Fruit fly (Drosophila melanogaster) whole organism, embryonic: ENCODE results near the gene cav.

ENCODE experiments used
- CG10147 ChIP-seq: fragments of 200-800 bp; sonication (Bioruptor generic); optimal IDR thresholded peaks from 2 replicates; lab custom pipeline; 2019; ENCODE audit warnings: missing biosample characterization, mild to moderate bottlenecking, missing genetic modification characterization, moderate library complexity
- CG10267 ChIP-seq: fragments of 200-800 bp; sonication (Bioruptor generic); optimal IDR thresholded peaks from 2 replicates; lab custom pipeline; 2018; ENCODE audit warnings: missing biosample characterization, mild to moderate bottlenecking, missing genetic modification characterization, moderate library complexity
- CG10321 ChIP-seq: fragments of 200-800 bp; sonication (Bioruptor generic); IDR thresholded peaks from 2 replicates; pipeline ENCODE4 v1.3.6; 2022; ENCODE audit warnings: missing biosample characterization, missing genetic modification characterization
- CG12659 ChIP-seq: fragments of 200-800 bp; sonication (Bioruptor generic); optimal IDR thresholded peaks from 3 replicates; lab custom pipeline; 2017; ENCODE audit warnings: mild to moderate bottlenecking, missing biosample characterization, missing genetic modification reagents, missing genetic modification characterization
- CG13296 ChIP-seq: fragments of 200-800 bp; sonication (Bioruptor generic); optimal IDR thresholded peaks from 3 replicates; lab custom pipeline; 2018; ENCODE audit warnings: missing biosample characterization, mild to moderate bottlenecking, missing genetic modification characterization
- CG13775 ChIP-seq: fragments of 200-800 bp; sonication (Bioruptor generic); optimal IDR thresholded peaks from 3 replicates; lab custom pipeline; 2017; ENCODE audit warnings: missing biosample characterization, mild to moderate bottlenecking, missing genetic modification characterization
- CG14965 ChIP-seq: fragments of 200-800 bp; sonication (Bioruptor generic); optimal IDR thresholded peaks from 2 replicates; lab custom pipeline; 2016; ENCODE audit warnings: missing biosample characterization, missing genetic modification characterization, borderline replicate concordance
- CG15073 ChIP-seq: fragments of 200-800 bp; sonication (Bioruptor generic); optimal IDR thresholded peaks from 2 replicates; lab custom pipeline; 2016; ENCODE audit warnings: missing biosample characterization, missing genetic modification characterization
- CG16779 ChIP-seq: fragments of 200-800 bp; sonication (Bioruptor generic); IDR thresholded peaks from 2 replicates; pipeline ENCODE4 v1.3.6; 2022; ENCODE audit warnings: missing biosample characterization, missing genetic modification characterization
- CG16863 ChIP-seq: fragments of 200-800 bp; sonication (Bioruptor generic); optimal IDR thresholded peaks from 3 replicates; lab custom pipeline; 2016; ENCODE audit warnings: missing biosample characterization, missing genetic modification characterization
- CG17359 ChIP-seq: fragments of 200-800 bp; sonication (Bioruptor generic); optimal IDR thresholded peaks from 3 replicates; lab custom pipeline; 2018; ENCODE audit warnings: missing biosample characterization, mild to moderate bottlenecking, missing genetic modification characterization, moderate library complexity
- CG18599 ChIP-seq: fragments of 200-800 bp; sonication (Bioruptor generic); optimal IDR thresholded peaks from 3 replicates; lab custom pipeline; 2017; ENCODE audit warnings: missing biosample characterization, missing genetic modification characterization, mild to moderate bottlenecking, moderate library complexity, missing genetic modification reagents
- CG18764 ChIP-seq: fragments of 200-800 bp; sonication (Bioruptor generic); optimal IDR thresholded peaks from 3 replicates; lab custom pipeline; 2016; ENCODE audit warnings: missing biosample characterization, missing genetic modification characterization
- CG31388 ChIP-seq: fragments of 200-800 bp; sonication (Bioruptor generic); optimal IDR thresholded peaks from 2 replicates; lab custom pipeline; 2016; ENCODE audit warnings: missing biosample characterization, missing genetic modification characterization
- CG34376 ChIP-seq: fragments of 200-800 bp; sonication (Bioruptor generic); optimal IDR thresholded peaks from 2 replicates; lab custom pipeline; 2018; ENCODE audit warnings: missing biosample characterization, mild to moderate bottlenecking, missing genetic modification characterization
- CG42726 ChIP-seq: fragments of 200-800 bp; sonication (Bioruptor generic); IDR thresholded peaks from 2 replicates; pipeline ENCODE4 v1.3.6; 2022; ENCODE audit warnings: missing biosample characterization, missing genetic modification characterization; ENCODE audit not compliant: partially characterized antibody
- CG5953 ChIP-seq: fragments of 200-800 bp; sonication (Bioruptor generic); IDR thresholded peaks from 2 replicates; pipeline ENCODE4 v1.3.6; 2022; ENCODE audit warnings: missing biosample characterization, missing genetic modification characterization
- CG6765 ChIP-seq: fragments of 200-800 bp; sonication (Bioruptor generic); optimal IDR thresholded peaks from 3 replicates; lab custom pipeline; 2017; ENCODE audit warnings: missing biosample characterization, mild to moderate bottlenecking, missing genetic modification characterization
- CG7963 ChIP-seq: fragments of 200-800 bp; sonication (Bioruptor generic); IDR thresholded peaks from 3 replicates; pipeline ENCODE4 v1.3.6; 2022; ENCODE audit warnings: missing biosample characterization, missing genetic modification characterization; ENCODE audit not compliant: partially characterized antibody
- CG9609 ChIP-seq: fragments of 200-800 bp; sonication (Bioruptor generic); optimal IDR thresholded peaks from 3 replicates; lab custom pipeline; 2016; ENCODE audit warnings: missing biosample characterization, missing genetic modification characterization
- CG9932 ChIP-seq: fragments of 200-800 bp; sonication (Bioruptor generic); IDR thresholded peaks from 2 replicates; pipeline ENCODE4 v1.3.6; 2022; ENCODE audit warnings: missing biosample characterization, missing genetic modification characterization
- CHES-1-like ChIP-seq: fragments of 200-800 bp; sonication (Bioruptor generic); optimal IDR thresholded peaks from 2 replicates; lab custom pipeline; 2016; ENCODE audit warnings: missing biosample characterization, missing genetic modification characterization
- Dek ChIP-seq: fragments of 200-800 bp; sonication (Bioruptor generic); optimal IDR thresholded peaks from 3 replicates; lab custom pipeline; 2019; ENCODE audit warnings: missing biosample characterization, mild to moderate bottlenecking, missing genetic modification characterization, moderate library complexity
- Dip3 ChIP-seq: fragments of 200-800 bp; sonication (Bioruptor generic); optimal IDR thresholded peaks from 3 replicates; lab custom pipeline; 2016; ENCODE audit warnings: missing biosample characterization, missing genetic modification characterization
- Drgx ChIP-seq: fragments of 200-800 bp; sonication (Bioruptor generic); IDR thresholded peaks from 2 replicates; pipeline ENCODE4 v1.3.6; 2022; ENCODE audit warnings: missing biosample characterization, missing genetic modification characterization
- Elba2 ChIP-seq: fragments of 200-800 bp; sonication (Bioruptor generic); optimal IDR thresholded peaks from 3 replicates; lab custom pipeline; 2016; ENCODE audit warnings: missing biosample characterization, missing genetic modification characterization
- Kr ChIP-seq: fragments of 200-800 bp; sonication (Bioruptor generic); optimal IDR thresholded peaks from 2 replicates; lab custom pipeline; 2017; ENCODE audit warnings: missing biosample characterization, mild to moderate bottlenecking, missing genetic modification characterization
- Meics ChIP-seq: fragments of 200-800 bp; sonication (Bioruptor generic); optimal IDR thresholded peaks from 2 replicates; lab custom pipeline; 2017; ENCODE audit warnings: missing biosample characterization, mild to moderate bottlenecking, missing genetic modification characterization
- Nf-YC ChIP-seq: fragments of 200-800 bp; optimal IDR thresholded peaks from 3 replicates; lab custom pipeline; 2019; ENCODE audit warnings: missing biosample characterization, mild to moderate bottlenecking, missing genetic modification characterization, moderate library complexity
- Six4 ChIP-seq: fragments of 200-800 bp; sonication (Bioruptor generic); optimal IDR thresholded peaks from 2 replicates; lab custom pipeline; 2016; ENCODE audit warnings: missing biosample characterization, missing genetic modification characterization
- Usf ChIP-seq: fragments of 200-800 bp; sonication (Bioruptor generic); optimal IDR thresholded peaks from 2 replicates; lab custom pipeline; 2017; ENCODE audit warnings: missing genotype, missing biosample characterization, missing genetic modification characterization
- Xbp1 ChIP-seq: fragments of 200-800 bp; sonication (Bioruptor generic); optimal IDR thresholded peaks from 3 replicates; lab custom pipeline; 2016; ENCODE audit warnings: missing biosample characterization, mild to moderate bottlenecking, missing genetic modification characterization
- Xrp1 ChIP-seq: fragments of 200-800 bp; sonication (Bioruptor generic); IDR thresholded peaks from 2 replicates; pipeline ENCODE4 v1.3.6; 2022; ENCODE audit warnings: missing biosample characterization, missing genetic modification characterization
- al ChIP-seq: fragments of 200-800 bp; sonication (Bioruptor generic); IDR thresholded peaks from 2 replicates; pipeline ENCODE4 v1.3.6; 2022; ENCODE audit warnings: missing biosample characterization, missing genetic modification characterization
- ap ChIP-seq: fragments of 200-800 bp; sonication (Bioruptor generic); IDR thresholded peaks from 2 replicates; pipeline ENCODE4 v1.3.6; 2022; ENCODE audit warnings: missing biosample characterization, missing genetic modification characterization
- chn ChIP-seq: fragments of 200-800 bp; sonication (Bioruptor generic); optimal IDR thresholded peaks from 2 replicates; lab custom pipeline; 2016; ENCODE audit warnings: missing biosample characterization, missing genetic modification characterization
- crc ChIP-seq: fragments of 200-800 bp; sonication (Bioruptor generic); optimal IDR thresholded peaks from 2 replicates; lab custom pipeline; 2016; ENCODE audit warnings: missing biosample characterization, missing genetic modification characterization
- croc ChIP-seq: fragments of 200-800 bp; sonication (Bioruptor generic); conservative IDR thresholded peaks from 3 replicates; pipeline ENCODE4 v1.3.6; 2022; ENCODE audit warnings: missing biosample characterization, missing genetic modification characterization
- da ChIP-seq: fragments of 200-800 bp; sonication (Bioruptor generic); optimal IDR thresholded peaks from 2 replicates; lab custom pipeline; 2016; ENCODE audit warnings: missing biosample characterization, missing genetic modification characterization
- fd102C ChIP-seq: fragments of 200-800 bp; sonication (Bioruptor generic); optimal IDR thresholded peaks from 2 replicates; lab custom pipeline; 2018; ENCODE audit warnings: missing biosample characterization, mild to moderate bottlenecking, missing genetic modification characterization, moderate library complexity
- gsb-n ChIP-seq: fragments of 200-800 bp; sonication (Bioruptor generic); optimal IDR thresholded peaks from 3 replicates; lab custom pipeline; 2018; ENCODE audit warnings: missing biosample characterization, mild to moderate bottlenecking, missing genetic modification characterization
- hkb ChIP-seq, 2 experiments: fragments of 200-800 bp in 1 of 2; fragments of >200 bp in 1 of 2; sonication (Bioruptor generic) in 1 of 2; IDR thresholded peaks in 1 of 2; optimal IDR thresholded peaks in 1 of 2; 2 replicates each; pipeline versions ENCODE4 v1.3.6 to Lab custom; 2017 to 2022; ENCODE audit warnings: missing biosample characterization in 1 of 2, missing genetic modification characterization in 1 of 2
- klu ChIP-seq: fragments of 200-800 bp; sonication (Bioruptor generic); IDR thresholded peaks from 2 replicates; pipeline ENCODE4 v1.3.6; 2022; ENCODE audit warnings: missing biosample characterization, missing genetic modification characterization
- kni ChIP-seq: fragments of 200-800 bp; sonication (Bioruptor generic); optimal IDR thresholded peaks from 3 replicates; lab custom pipeline; 2017; ENCODE audit warnings: mild to moderate bottlenecking, missing biosample characterization, missing genetic modification reagents, missing genetic modification characterization
- lab ChIP-seq: fragments of 200-800 bp; sonication (Bioruptor generic); optimal IDR thresholded peaks from 3 replicates; lab custom pipeline; 2017; ENCODE audit warnings: missing biosample characterization, missing genetic modification characterization, mild to moderate bottlenecking, moderate library complexity, missing genetic modification reagents
- row ChIP-seq: fragments of 200-800 bp; sonication (Bioruptor generic); IDR thresholded peaks from 3 replicates; pipeline ENCODE4 v1.3.6; 2022; ENCODE audit warnings: missing biosample characterization, missing genetic modification characterization
- run ChIP-seq: fragments of 200-800 bp; sonication (Bioruptor generic); optimal IDR thresholded peaks from 3 replicates; lab custom pipeline; 2018; ENCODE audit warnings: missing biosample characterization, mild to moderate bottlenecking, missing genetic modification characterization
- sima ChIP-seq: fragments of 200-800 bp; sonication (Bioruptor generic); optimal IDR thresholded peaks from 2 replicates; lab custom pipeline; 2016; ENCODE audit warnings: missing biosample characterization, missing genetic modification characterization
- twi ChIP-seq: fragments of 200-800 bp; optimal IDR thresholded peaks from 2 replicates; lab custom pipeline; 2019; ENCODE audit warnings: missing biosample characterization, mild to moderate bottlenecking, missing genetic modification characterization, moderate library complexity
- wdn ChIP-seq: fragments of 200-800 bp; sonication (Bioruptor generic); IDR thresholded peaks from 2 replicates; pipeline ENCODE4 v1.3.6; 2022; ENCODE audit warnings: missing biosample characterization, missing genetic modification characterization

The cav gene

DNA sequence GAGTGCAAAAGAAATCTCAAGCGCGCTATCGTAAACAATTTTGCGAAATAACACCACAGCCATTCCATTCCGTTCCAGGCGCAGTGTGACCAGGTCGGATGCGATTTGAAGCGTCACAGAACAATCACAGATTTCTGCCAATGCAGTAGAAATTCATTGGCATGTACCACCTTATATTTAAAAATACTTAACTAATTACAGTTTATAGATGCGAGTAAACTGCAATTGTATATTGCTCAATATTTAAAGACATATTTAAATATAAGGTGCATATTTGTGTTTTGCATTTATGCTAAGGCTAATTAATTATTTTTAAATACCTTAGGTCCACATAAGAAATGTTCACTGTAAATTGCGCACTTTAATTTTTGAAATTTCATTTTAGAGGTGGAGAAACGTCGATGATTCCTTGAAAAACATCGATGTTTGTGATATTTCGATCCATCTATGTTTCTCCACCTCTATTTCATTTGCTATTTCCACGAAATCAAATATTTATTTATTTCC, 27.5 kb upstream of the cav start, which contains the start of the genes SMC6 and CG6204 (continued):
- peak; percentile 94 for TF ChIP-seq Dek
- peak; percentile 79 for TF ChIP-seq CHES-1-like (GFP tag; lab: Kevin White, UChicago)
- TF ChIP-seq kni (GFP tag; lab: Kevin White, UChicago) = no peak
- peak; percentile 97 for TF ChIP-seq CG9932 (GFP tag; lab: Robert Waterston, UW)
- TF ChIP-seq CG34376 (GFP tag; lab: Kevin White, UChicago) = peak; percentile 84
- no peak for TF ChIP-seq CG14965 (GFP tag; lab: Kevin White, UChicago)
- peak; percentile 90 for TF ChIP-seq Dip3 (GFP tag; lab: Kevin White, UChicago)
- peak; percentile 52 for TF ChIP-seq fd102C (GFP tag; lab: Kevin White, UChicago)
- TF ChIP-seq CG12659 (GFP tag; lab: Kevin White, UChicago) = peak; percentile 96
- peak; percentile 76 for TF ChIP-seq chn (GFP tag; lab: Kevin White, UChicago)
- TF ChIP-seq row (GFP tag; lab: Robert Waterston, UW) = peak; percentile 99
- TF ChIP-seq ap (GFP tag; lab: Robert Waterston, UW) = peak; percentile 89
- TF ChIP-seq CG7963 (GFP tag; lab: Robert Waterston, UW) = no peak
- peak; percentile 86 for TF ChIP-seq Nf-YC
- TF ChIP-seq crc (GFP tag; lab: Kevin White, UChicago) = peak; percentile 77
- TF ChIP-seq Kr (GFP tag; lab: Kevin White, UChicago) = no peak
- peak; percentile 94 for TF ChIP-seq Xbp1 (GFP tag; lab: Kevin White, UChicago)
- peak; percentile 93 for TF ChIP-seq CG10147 (GFP tag; lab: Kevin White, UChicago)
- TF ChIP-seq sima (GFP tag; lab: Kevin White, UChicago) = peak; percentile 74
- TF ChIP-seq CG13296 (GFP tag; lab: Kevin White, UChicago) = peak; percentile 91
- peak; percentile 80 for TF ChIP-seq CG16779
- TF ChIP-seq da (GFP tag; lab: Kevin White, UChicago) = peak; percentile 59
- TF ChIP-seq CG13775 (GFP tag; lab: Kevin White, UChicago) = peak; percentile 93
- peak; percentile 84 for TF ChIP-seq Six4 (GFP tag; lab: Kevin White, UChicago)
- TF ChIP-seq CG10267 (tag; lab: Kevin White, UChicago) = peak; percentile 86
- TF ChIP-seq CG10321 (GFP tag; lab: Robert Waterston, UW) = peak; percentile 67; the same call in 1 of the 2 replicates
- peak; percentile 92 for TF ChIP-seq CG18599 (GFP tag; lab: Kevin White, UChicago)
- peak; percentile 94 for TF ChIP-seq Drgx (GFP tag; lab: Robert Waterston, UW)
- peak; percentile 91 for TF ChIP-seq twi (tag; lab: Kevin White, UChicago)
- TF ChIP-seq Meics (GFP tag; lab: Kevin White, UChicago) = peak; percentile 94
- TF ChIP-seq CG15073 (GFP tag; lab: Kevin White, UChicago) = peak; percentile 62
- peak; percentile 88 for TF ChIP-seq Usf
- peak; percentile 93 for TF ChIP-seq gsb-n
- peak; percentile 74 for TF ChIP-seq CG16863 (GFP tag; lab: Kevin White, UChicago)
- TF ChIP-seq hkb (optimal IDR thresholded peaks at IDR 0.05; lab: Kevin White, UChicago) = no peak
- peak; percentile 95 for TF ChIP-seq hkb (GFP tag; IDR thresholded peaks at IDR 0.05; lab: Robert Waterston, UW)
- peak; percentile 78 for TF ChIP-seq CG5953 (GFP tag; lab: Robert Waterston, UW)
- TF ChIP-seq Elba2 (GFP tag; lab: Kevin White, UChicago) = peak; percentile 71
- TF ChIP-seq klu (GFP tag; lab: Robert Waterston, UW) = peak; percentile 93
- peak; percentile 81 for TF ChIP-seq CG18764 (GFP tag; lab: Kevin White, UChicago)
- TF ChIP-seq wdn = peak; percentile 90
- TF ChIP-seq CG31388 = peak; percentile 86
- TF ChIP-seq croc (GFP tag; lab: Robert Waterston, UW) = peak; percentile 85
- peak; percentile 80 for TF ChIP-seq CG9609 (GFP tag; lab: Kevin White, UChicago)
- peak; percentile 95 for TF ChIP-seq CG17359 (tag; lab: Kevin White, UChicago)
- TF ChIP-seq Xrp1 (GFP tag; lab: Robert Waterston, UW) = peak; percentile 95
- TF ChIP-seq al = peak; percentile 95
- no peak for TF ChIP-seq CG42726 (GFP tag; lab: Robert Waterston, UW)
- peak; percentile 92 for TF ChIP-seq run (tag; lab: Kevin White, UChicago)
- peak; percentile 85 for TF ChIP-seq CG6765 (GFP tag; lab: Kevin White, UChicago)
- peak; percentile 95 for TF ChIP-seq lab (GFP tag; lab: Kevin White, UChicago)
